Worm (Caenorhabditis elegans) whole organism, mixed stage, embryonic: Measurements from ENCODE around the gene osta-3.

Source experiments
- ceh-83 ChIP-seq: fragments of 200-800 bp; sonication (Bioruptor generic); optimal IDR thresholded peaks from 2 replicates; lab custom pipeline; 2018; ENCODE audit warnings: mild to moderate bottlenecking, missing genetic modification characterization, missing compliant biosample characterization
- flh-1 ChIP-seq: fragments of 200-800 bp; sonication (Bioruptor generic); optimal IDR thresholded peaks from 2 replicates; lab custom pipeline; 2018; ENCODE audit warnings: mild to moderate bottlenecking, missing genetic modification characterization, moderate library complexity, missing compliant biosample characterization
- nhr-2 ChIP-seq: fragments of 150-350 bp; optimal IDR thresholded peaks from 2 replicates; lab custom pipeline; 2014; ENCODE audit warnings: missing biosample characterization, missing genetic modification characterization
- nhr-28 ChIP-seq: fragments of 150-350 bp; optimal IDR thresholded peaks from 2 replicates; lab custom pipeline; 2014; ENCODE audit warnings: missing biosample characterization, missing genetic modification characterization
- pha-4 ChIP-seq: fragments of 150-350 bp; optimal IDR thresholded peaks from 2 replicates; lab custom pipeline; 2018; ENCODE audit warnings: missing biosample characterization, missing genetic modification reagents, missing genetic modification characterization
- snpc-4 ChIP-seq: fragments of 150-350 bp; optimal IDR thresholded peaks from 2 replicates; lab custom pipeline; 2014; ENCODE audit warnings: missing biosample characterization, missing genetic modification characterization
- unc-39 ChIP-seq: fragments of 150-350 bp; optimal IDR thresholded peaks from 2 replicates; lab custom pipeline; 2014; ENCODE audit warnings: missing biosample characterization, missing genetic modification characterization
- ztf-11 ChIP-seq: fragments of 150-350 bp; optimal IDR thresholded peaks from 2 replicates; lab custom pipeline; 2014; ENCODE audit warnings: missing biosample characterization, missing genetic modification characterization

DNA sequence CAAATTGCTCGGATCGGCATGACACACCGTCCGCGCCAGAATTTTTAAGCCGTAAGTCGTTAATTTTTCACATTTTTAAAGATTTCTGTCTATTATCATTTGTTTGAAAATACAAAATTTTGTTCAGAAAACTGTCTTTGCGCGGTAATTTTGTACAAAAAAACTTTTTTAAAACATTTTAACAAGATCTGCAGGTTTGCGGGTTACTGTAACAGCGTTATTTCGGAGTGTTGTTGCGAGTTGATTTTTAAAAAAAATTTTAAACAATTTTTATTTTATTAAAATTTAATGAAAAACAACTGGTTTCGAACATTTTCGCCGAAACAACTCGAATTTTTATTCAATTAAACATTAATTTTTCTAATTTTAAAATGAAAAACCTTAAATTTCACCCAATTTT, 775 bp downstream of the osta-3 start:
- TF ChIP-seq snpc-4 (tag; lab: Kevin White, UChicago) (no peak), nhr-28 (tag; lab: Kevin White, UChicago) (no peak), flh-1 (GFP tag; lab: Kevin White, UChicago) (no peak), pha-4 (tag; lab: Kevin White, UChicago) (no peak), ceh-83 (GFP tag; lab: Kevin White, UChicago) (no peak), nhr-2 (tag; lab: Kevin White, UChicago) (no peak), unc-39 (tag; lab: Kevin White, UChicago) (no peak), ztf-11 (no peak)
